Fruit fly (Drosophila melanogaster) whole organism, pupa: ENCODE measurements around the gene Frmd5.

Source experiments
- CG10348 ChIP-seq: fragments of 200-800 bp; sonication (Bioruptor generic); IDR thresholded peaks from 2 replicates; pipeline ENCODE4 v1.3.6; 2022; ENCODE audit warnings: missing biosample characterization, missing genetic modification characterization
- CG12605 ChIP-seq: fragments of 200-800 bp; sonication (Bioruptor generic); IDR thresholded peaks from 2 replicates; pipeline ENCODE4 v1.3.6; 2022; ENCODE audit warnings: missing biosample characterization, missing genetic modification characterization
- CG13204 ChIP-seq: fragments of 200-800 bp; sonication (Bioruptor generic); optimal IDR thresholded peaks from 2 replicates; lab custom pipeline; 2018; ENCODE audit warnings: missing biosample characterization, mild to moderate bottlenecking, missing genetic modification characterization, moderate library complexity
- CG14655 ChIP-seq: fragments of 200-800 bp; sonication (Bioruptor generic); optimal IDR thresholded peaks from 3 replicates; lab custom pipeline; 2017; ENCODE audit warnings: mild to moderate bottlenecking, missing biosample characterization, missing genetic modification reagents, missing genetic modification characterization
- CG17806 ChIP-seq: fragments of 200-800 bp; sonication (Bioruptor generic); optimal IDR thresholded peaks from 2 replicates; lab custom pipeline; 2018; ENCODE audit warnings: missing biosample characterization, mild to moderate bottlenecking, missing genetic modification characterization, moderate library complexity
- CG32121 ChIP-seq: fragments of 200-800 bp; sonication (Bioruptor generic); IDR thresholded peaks from 2 replicates; pipeline ENCODE4 v1.3.6; 2022; ENCODE audit warnings: missing biosample characterization, missing genetic modification characterization
- D1 ChIP-seq: fragments of 200-800 bp; sonication (Bioruptor generic); optimal IDR thresholded peaks from 2 replicates; lab custom pipeline; 2018; ENCODE audit warnings: missing biosample characterization, mild to moderate bottlenecking, missing genetic modification characterization, moderate library complexity
- EcR ChIP-seq: fragments of 200-800 bp; sonication (Bioruptor generic); optimal IDR thresholded peaks from 3 replicates; lab custom pipeline; 2019; ENCODE audit warnings: missing biosample characterization, missing genetic modification characterization, mild to moderate bottlenecking, moderate library complexity, missing genetic modification reagents
- Ets98B ChIP-seq: fragments of 200-800 bp; sonication (Bioruptor generic); IDR thresholded peaks from 2 replicates; pipeline ENCODE4 v1.3.6; 2022; ENCODE audit warnings: missing biosample characterization, missing genetic modification characterization
- Pif1B ChIP-seq: fragments of 200-800 bp; sonication (Bioruptor generic); optimal IDR thresholded peaks from 3 replicates; lab custom pipeline; 2016; ENCODE audit warnings: missing biosample characterization, missing genetic modification characterization
- fd96Ca ChIP-seq: fragments of 200-800 bp; sonication (Bioruptor generic); IDR thresholded peaks from 3 replicates; pipeline ENCODE4 v1.3.6; 2022; ENCODE audit warnings: missing biosample characterization, missing genetic modification characterization

dm6 chr2L:10331066-10331847 lies 13.0 kb upstream of the Frmd5 start, which contains the start of the genes Schip1 and Cox10:
- TF ChIP-seq CG13204 (GFP tag; lab: Kevin White, UChicago) (no peak), CG12605 (no peak), CG14655 (GFP tag; lab: Kevin White, UChicago) (no peak), CG17806 (tag; lab: Kevin White, UChicago) (no peak), D1 (tag; lab: Kevin White, UChicago) (no peak), EcR (GFP tag; lab: Kevin White, UChicago) (no peak), fd96Ca (no peak), Ets98B (no peak), Pif1B (GFP tag; lab: Kevin White, UChicago) (no peak), CG10348 (GFP tag; lab: Robert Waterston, UW) (no peak), CG32121 (GFP tag; lab: Robert Waterston, UW) (no peak)
